Fruit fly (Drosophila melanogaster): ENCODE measurements around the gene Dhc1.

Gene Dhc1

dm6 chr3R:9628607-9629006 is 45.8 kb downstream of the Dhc1 start (continued):
- TF ChIP-seq slou (GFP tag; optimal IDR thresholded peaks at IDR 0.05) (no peak), da (GFP tag; optimal IDR thresholded peaks at IDR 0.05) (no peak), nom (GFP tag; optimal IDR thresholded peaks at IDR 0.05) (no peak), Spps (tag; optimal IDR thresholded peaks at IDR 0.05) (no peak), Camta (GFP tag; optimal IDR thresholded peaks at IDR 0.05) (no peak), pita (GFP tag; optimal IDR thresholded peaks at IDR 0.05) (no peak), CG10565 (GFP tag; optimal IDR thresholded peaks at IDR 0.05) (no peak), pzg (GFP tag; optimal IDR thresholded peaks at IDR 0.05) (peak; percentile 57), trh (GFP tag; optimal IDR thresholded peaks at IDR 0.05) (no peak), gro (GFP tag; optimal IDR thresholded peaks at IDR 0.05) (peak; percentile 4), Ets97D (GFP tag; optimal IDR thresholded peaks at IDR 0.05) (peak; percentile 29), cad (GFP tag; optimal IDR thresholded peaks at IDR 0.05) (no peak), Dad (GFP tag; optimal IDR thresholded peaks at IDR 0.05) (no peak), CG4282 (GFP tag; optimal IDR thresholded peaks at IDR 0.05) (no peak), CG2120 (GFP tag; optimal IDR thresholded peaks at IDR 0.05) (no peak), gcm2 (GFP tag; optimal IDR thresholded peaks at IDR 0.05) (no peak), CG16815 (GFP tag; optimal IDR thresholded peaks at IDR 0.05) (no peak), Dll (GFP tag; IDR thresholded peaks at IDR 0.05; ENCODE audit: partially characterized antibody) (no peak), esg (GFP tag; conservative IDR thresholded peaks at IDR 0.05) (no peak), YL-1 (GFP tag; optimal IDR thresholded peaks at IDR 0.05) (peak; percentile 80), stwl (tag; optimal IDR thresholded peaks at IDR 0.05) (peak; percentile 59), sens (GFP tag) (peak; percentile 80), lbe (GFP tag; optimal IDR thresholded peaks at IDR 0.05) (peak; percentile 33), gfzf (GFP tag; optimal IDR thresholded peaks at IDR 0.05) (peak; percentile 8), CG10267 (tag; optimal IDR thresholded peaks at IDR 0.05) (peak; percentile 3), crol (GFP tag; IDR thresholded peaks at IDR 0.05) (no peak), Dref (GFP tag; IDR thresholded peaks at IDR 0.05) (peak; percentile 40; the same call in 1 of the 2 replicates), CHES-1-like (GFP tag; optimal IDR thresholded peaks at IDR 0.05) (no peak), Sry-δ (GFP tag; optimal IDR thresholded peaks at IDR 0.05) (peak; percentile 8), CG17328 (GFP tag; IDR thresholded peaks at IDR 0.05) (no peak), zen2 (GFP tag; IDR thresholded peaks at IDR 0.05; ENCODE audit: partially characterized antibody) (no peak; the same call in 1 of the 3 replicates), CG3995 (GFP tag; optimal IDR thresholded peaks at IDR 0.05) (peak; percentile 67), E2f2 (GFP tag; IDR thresholded peaks at IDR 0.05) (peak; percentile 76), Atf-2 (GFP tag; optimal IDR thresholded peaks at IDR 0.05) (no peak), tll (GFP tag; optimal IDR thresholded peaks at IDR 0.05) (peak in 1 of 2 experiments; percentile 3), CG4617 (GFP tag; optimal IDR thresholded peaks at IDR 0.05; ENCODE audit: borderline replicate concordance) (no peak), ERR (GFP tag; optimal IDR thresholded peaks at IDR 0.05) (no peak), dm (GFP tag; optimal IDR thresholded peaks at IDR 0.05) (peak; percentile 66), CG34376 (GFP tag; optimal IDR thresholded peaks at IDR 0.05) (peak; percentile 23), CG14710 (tag; optimal IDR thresholded peaks at IDR 0.05) (peak; percentile 59), CG8290 (GFP tag; optimal IDR thresholded peaks at IDR 0.05) (no peak), CG8290 (tag; optimal IDR thresholded peaks at IDR 0.05) (peak in 1 of 2 experiments; percentile 13), Opbp (GFP tag; IDR thresholded peaks at IDR 0.05; ENCODE audit: partially characterized antibody) (peak; percentile 33; the same call in 1 of the 3 replicates), rib (GFP tag; IDR thresholded peaks at IDR 0.05) (no peak), CG7786 (GFP tag; optimal IDR thresholded peaks at IDR 0.05) (no peak), toy (GFP tag; IDR thresholded peaks at IDR 0.05) (no peak), Xbp1 (GFP tag; optimal IDR thresholded peaks at IDR 0.05) (peak; percentile 24), prd (optimal IDR thresholded peaks at IDR 0.05) (no peak), prd (GFP tag; IDR thresholded peaks at IDR 0.05) (no peak), fd3F (GFP tag; optimal IDR thresholded peaks at IDR 0.05) (no peak), CG1529 (GFP tag; optimal IDR thresholded peaks at IDR 0.05) (no peak), Dp (GFP tag; optimal IDR thresholded peaks at IDR 0.05) (peak; percentile 61)
